Fruit fly (Drosophila melanogaster) whole organism, embryonic: ENCODE measurements around the gene IntS2.

Source experiments
- Asciz ChIP-seq: fragments of 200-800 bp; sonication (Bioruptor generic); optimal IDR thresholded peaks from 2 replicates; lab custom pipeline; 2017; ENCODE audit warnings: missing biosample characterization, mild to moderate bottlenecking, missing genetic modification characterization, missing genetic modification reagents
- Awh ChIP-seq: fragments of 200-800 bp; sonication (Bioruptor generic); IDR thresholded peaks from 2 replicates; pipeline ENCODE4, ENCODE4 v1.3.6; 2022; ENCODE audit warnings: missing biosample characterization, missing genetic modification characterization
- CG10274 ChIP-seq: fragments of 200-800 bp; sonication (Bioruptor generic); optimal IDR thresholded peaks from 3 replicates; lab custom pipeline; 2017; ENCODE audit warnings: missing biosample characterization, mild to moderate bottlenecking, missing genetic modification characterization
- CG10366 ChIP-seq: fragments of 200-800 bp; sonication (Bioruptor generic); IDR thresholded peaks from 2 replicates; pipeline ENCODE4 v1.3.6; 2022; ENCODE audit warnings: missing biosample characterization, missing genetic modification characterization
- CG10565 ChIP-seq: fragments of 200-800 bp; sonication (Bioruptor generic); optimal IDR thresholded peaks from 3 replicates; lab custom pipeline; 2016; ENCODE audit warnings: missing biosample characterization, mild to moderate bottlenecking, missing genetic modification characterization
- CG13624 ChIP-seq: fragments of 200-800 bp; sonication (Bioruptor generic); optimal IDR thresholded peaks from 2 replicates; lab custom pipeline; 2016; ENCODE audit warnings: missing biosample characterization, missing genetic modification characterization
- CG15601 ChIP-seq: fragments of 200-800 bp; sonication (Bioruptor generic); optimal IDR thresholded peaks from 3 replicates; lab custom pipeline; 2019; ENCODE audit warnings: missing biosample characterization, mild to moderate bottlenecking, missing genetic modification characterization, moderate library complexity
- CG17385 ChIP-seq: fragments of 200-800 bp; sonication (Bioruptor generic); optimal IDR thresholded peaks from 3 replicates; lab custom pipeline; 2018; ENCODE audit warnings: missing biosample characterization, mild to moderate bottlenecking, missing genetic modification characterization
- CG18011 ChIP-seq: fragments of 200-800 bp; sonication (Bioruptor generic); optimal IDR thresholded peaks from 2 replicates; lab custom pipeline; 2017; ENCODE audit warnings: missing biosample characterization, missing genetic modification characterization, mild to moderate bottlenecking, moderate library complexity, missing genotype
- CG30431 ChIP-seq: fragments of 200-800 bp; sonication (Bioruptor generic); optimal IDR thresholded peaks from 2 replicates; lab custom pipeline; 2017; ENCODE audit warnings: missing biosample characterization, missing genetic modification characterization
- CG3281 ChIP-seq: fragments of 200-800 bp; sonication (Bioruptor generic); optimal IDR thresholded peaks from 3 replicates; lab custom pipeline; 2017; ENCODE audit warnings: missing biosample characterization, mild to moderate bottlenecking, missing genetic modification characterization
- CG42726 ChIP-seq: fragments of 200-800 bp; sonication (Bioruptor generic); IDR thresholded peaks from 2 replicates; pipeline ENCODE4 v1.3.6; 2022; ENCODE audit warnings: missing biosample characterization, missing genetic modification characterization; ENCODE audit not compliant: partially characterized antibody
- CG5953 ChIP-seq: fragments of 200-800 bp; sonication (Bioruptor generic); IDR thresholded peaks from 2 replicates; pipeline ENCODE4 v1.3.6; 2022; ENCODE audit warnings: missing biosample characterization, missing genetic modification characterization
- CG6175 ChIP-seq: fragments of 200-800 bp; sonication (Bioruptor generic); IDR thresholded peaks from 3 replicates; pipeline ENCODE4 v1.3.6; 2022; ENCODE audit warnings: missing biosample characterization, missing genetic modification characterization
- CG6683 ChIP-seq: fragments of 200-800 bp; sonication (Bioruptor generic); optimal IDR thresholded peaks from 2 replicates; lab custom pipeline; 2017; ENCODE audit warnings: missing biosample characterization, mild to moderate bottlenecking, missing genetic modification characterization, missing genetic modification reagents
- CG7556 ChIP-seq: fragments of 200-800 bp; sonication (Bioruptor generic); optimal IDR thresholded peaks from 2 replicates; lab custom pipeline; 2017; ENCODE audit warnings: missing biosample characterization, mild to moderate bottlenecking, missing genetic modification characterization
- CG8359 ChIP-seq: fragments of 200-800 bp; sonication (Bioruptor generic); optimal IDR thresholded peaks from 2 replicates; lab custom pipeline; 2017; ENCODE audit warnings: missing biosample characterization, mild to moderate bottlenecking, missing genetic modification characterization, borderline replicate concordance
- CG8388 ChIP-seq: fragments of 200-800 bp; sonication (Bioruptor generic); optimal IDR thresholded peaks from 2 replicates; lab custom pipeline; 2019; ENCODE audit warnings: missing biosample characterization, mild to moderate bottlenecking, missing genetic modification characterization, moderate library complexity
- Camta ChIP-seq: fragments of 200-800 bp; sonication (Bioruptor generic); optimal IDR thresholded peaks from 2 replicates; lab custom pipeline; 2016; ENCODE audit warnings: missing biosample characterization, missing genetic modification characterization
- CkIIα-i1 ChIP-seq: fragments of 200-800 bp; sonication (Bioruptor generic); IDR thresholded peaks from 2 replicates; pipeline ENCODE4 v1.3.6; 2022; ENCODE audit warnings: missing biosample characterization, missing genetic modification characterization
- Drgx ChIP-seq: fragments of 200-800 bp; sonication (Bioruptor generic); IDR thresholded peaks from 2 replicates; pipeline ENCODE4 v1.3.6; 2022; ENCODE audit warnings: missing biosample characterization, missing genetic modification characterization
- Elba2 ChIP-seq: fragments of 200-800 bp; sonication (Bioruptor generic); optimal IDR thresholded peaks from 3 replicates; lab custom pipeline; 2016; ENCODE audit warnings: missing biosample characterization, missing genetic modification characterization
- Ets97D ChIP-seq: fragments of 200-800 bp; sonication (Bioruptor generic); optimal IDR thresholded peaks from 3 replicates; lab custom pipeline; 2016; ENCODE audit warnings: missing biosample characterization, missing genetic modification characterization
- HLH3B ChIP-seq: fragments of 200-800 bp; sonication (Bioruptor generic); IDR thresholded peaks from 2 replicates; pipeline ENCODE4 v1.3.6; 2022; ENCODE audit warnings: missing biosample characterization, missing genetic modification characterization
- HLH4C ChIP-seq: fragments of 200-800 bp; sonication (Bioruptor generic); IDR thresholded peaks from 3 replicates; pipeline ENCODE4 v1.3.6; 2022; ENCODE audit warnings: missing biosample characterization, missing genetic modification characterization; ENCODE audit not compliant: partially characterized antibody
- HmgD ChIP-seq: fragments of 200-800 bp; sonication (Bioruptor generic); optimal IDR thresholded peaks from 3 replicates; lab custom pipeline; 2016; ENCODE audit warnings: missing biosample characterization, missing genetic modification characterization
- MTF-1 ChIP-seq: fragments of 200-800 bp; sonication (Bioruptor generic); optimal IDR thresholded peaks from 2 replicates; lab custom pipeline; 2018; ENCODE audit warnings: missing biosample characterization, mild to moderate bottlenecking, missing genetic modification characterization, borderline replicate concordance
- Max ChIP-seq: fragments of 200-800 bp; sonication (Bioruptor generic); optimal IDR thresholded peaks from 2 replicates; lab custom pipeline; 2016; ENCODE audit warnings: missing biosample characterization, mild to moderate bottlenecking, missing genetic modification characterization
- NFAT ChIP-seq: fragments of 200-800 bp; sonication (Bioruptor generic); IDR thresholded peaks from 2 replicates; pipeline ENCODE4 v1.3.6; 2022; ENCODE audit warnings: missing biosample characterization, missing genetic modification characterization
- Sox100B ChIP-seq: fragments of 200-800 bp; sonication (Bioruptor generic); optimal IDR thresholded peaks from 3 replicates; lab custom pipeline; 2018; ENCODE audit warnings: missing biosample characterization, mild to moderate bottlenecking, missing genetic modification characterization
- ato ChIP-seq: fragments of 200-800 bp; sonication (Bioruptor generic); IDR thresholded peaks from 2 replicates; pipeline ENCODE4 v1.3.6; 2022; ENCODE audit warnings: missing biosample characterization, missing genetic modification characterization; ENCODE audit not compliant: partially characterized antibody
- bbx ChIP-seq: fragments of 200-800 bp; sonication (Bioruptor generic); IDR thresholded peaks from 2 replicates; pipeline ENCODE4 v1.3.6; 2022; ENCODE audit warnings: missing biosample characterization, missing genetic modification characterization; ENCODE audit not compliant: partially characterized antibody
- chn ChIP-seq: fragments of 200-800 bp; sonication (Bioruptor generic); optimal IDR thresholded peaks from 2 replicates; lab custom pipeline; 2016; ENCODE audit warnings: missing biosample characterization, missing genetic modification characterization
- crp ChIP-seq, 2 experiments: fragments of 200-800 bp; sonication (Bioruptor generic); optimal IDR thresholded peaks; 2 replicates in 1 of 2; 3 replicates in 1 of 2; lab custom pipeline; 2017; ENCODE audit warnings: missing biosample characterization in 2 of 2, missing genetic modification characterization in 2 of 2, mild to moderate bottlenecking in 1 of 2, moderate library complexity in 1 of 2
- fd3F ChIP-seq: fragments of 200-800 bp; sonication (Bioruptor generic); optimal IDR thresholded peaks from 2 replicates; lab custom pipeline; 2018; ENCODE audit warnings: missing biosample characterization, mild to moderate bottlenecking, missing genetic modification characterization, moderate library complexity
- lilli ChIP-seq: fragments of 200-800 bp; sonication (Bioruptor generic); optimal IDR thresholded peaks from 3 replicates; lab custom pipeline; 2016; ENCODE audit warnings: missing biosample characterization, missing genetic modification characterization
- mam ChIP-seq: fragments of 200-800 bp; sonication (Bioruptor generic); optimal IDR thresholded peaks from 3 replicates; lab custom pipeline; 2016; ENCODE audit warnings: missing biosample characterization, missing genetic modification characterization
- onecut ChIP-seq: fragments of 200-800 bp; sonication (Bioruptor generic); IDR thresholded peaks from 2 replicates; pipeline ENCODE4 v1.3.6; 2022; ENCODE audit warnings: missing biosample characterization, missing genetic modification characterization
- pfk ChIP-seq: fragments of 200-800 bp; sonication (Bioruptor generic); optimal IDR thresholded peaks from 2 replicates; lab custom pipeline; 2018; ENCODE audit warnings: missing biosample characterization, mild to moderate bottlenecking, missing genetic modification characterization, moderate library complexity
- psq ChIP-seq: fragments of 200-800 bp; sonication (Bioruptor generic); optimal IDR thresholded peaks from 2 replicates; lab custom pipeline; 2017; ENCODE audit warnings: missing biosample characterization, missing genetic modification characterization
- repo ChIP-seq: fragments of 200-800 bp; sonication (Bioruptor generic); optimal IDR thresholded peaks from 2 replicates; lab custom pipeline; 2016; ENCODE audit warnings: missing biosample characterization, missing genetic modification characterization
- sd ChIP-seq: fragments of 200-800 bp; sonication (Bioruptor generic); optimal IDR thresholded peaks from 3 replicates; lab custom pipeline; 2018; ENCODE audit warnings: missing biosample characterization, mild to moderate bottlenecking, missing genetic modification characterization, moderate library complexity
- slp2 ChIP-seq: fragments of 200-800 bp; sonication (Bioruptor generic); optimal IDR thresholded peaks from 2 replicates; lab custom pipeline; 2016; ENCODE audit warnings: missing biosample characterization, missing genetic modification characterization
- sob ChIP-seq: fragments of 200-800 bp; sonication (Bioruptor generic); IDR thresholded peaks from 2 replicates; pipeline ENCODE4 v1.3.6; 2022; ENCODE audit warnings: missing biosample characterization, missing genetic modification characterization
- sqz ChIP-seq: fragments of 200-800 bp; sonication (Bioruptor generic); optimal IDR thresholded peaks from 3 replicates; lab custom pipeline; 2018; ENCODE audit warnings: missing biosample characterization, mild to moderate bottlenecking, missing genetic modification characterization
- tgo ChIP-seq: fragments of 200-800 bp; sonication (Bioruptor generic); IDR thresholded peaks from 3 replicates; pipeline ENCODE4 v1.3.6; 2022; ENCODE audit warnings: missing biosample characterization, missing genetic modification characterization
- tna ChIP-seq: fragments of 200-800 bp; sonication (Bioruptor generic); IDR thresholded peaks from 2 replicates; pipeline ENCODE4 v1.3.6; 2022; ENCODE audit warnings: missing biosample characterization, missing genetic modification characterization; ENCODE audit not compliant: partially characterized antibody
- tx ChIP-seq: fragments of 200-800 bp; sonication (Bioruptor generic); optimal IDR thresholded peaks from 2 replicates; lab custom pipeline; 2016; ENCODE audit warnings: missing biosample characterization, missing genetic modification characterization
- unc-4 ChIP-seq: fragments of 200-800 bp; sonication (Bioruptor generic); IDR thresholded peaks from 2 replicates; pipeline ENCODE4 v1.3.6; 2022; ENCODE audit warnings: missing biosample characterization, missing genetic modification characterization; ENCODE audit not compliant: partially characterized antibody

The IntS2 gene

DNA sequence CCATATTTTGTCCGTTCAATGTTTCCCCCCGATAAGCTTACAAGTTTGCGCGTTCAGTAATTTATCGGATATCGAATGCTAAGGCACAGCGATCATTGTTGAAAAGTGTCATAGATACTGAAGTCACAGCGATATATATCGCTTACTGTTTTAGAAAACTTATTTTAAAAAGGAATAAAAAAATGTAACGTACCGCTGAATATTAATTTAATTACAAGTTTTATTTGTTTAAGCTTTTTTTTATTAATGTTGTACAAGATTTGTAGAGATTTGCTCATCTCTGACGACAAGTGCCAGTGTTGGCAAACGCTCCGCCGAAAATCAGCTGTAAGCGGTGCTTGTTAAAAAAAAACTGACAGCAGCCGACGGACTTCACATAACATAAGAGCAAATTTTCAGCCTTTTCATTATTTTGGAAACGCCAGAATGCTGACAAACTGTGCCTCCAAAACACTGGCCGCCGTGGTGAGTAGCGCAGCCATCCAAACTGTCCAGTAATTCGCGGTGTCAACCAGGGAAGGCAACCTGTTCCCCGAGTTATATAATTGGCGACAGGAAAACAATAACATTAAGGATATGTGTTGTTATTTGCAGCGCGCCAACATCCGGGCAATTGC lies 24.5 kb downstream of the IntS2 start, which contains the start of the genes corolla and ND-24 (continued):
- TF ChIP-seq mam (GFP tag; lab: Kevin White, UChicago) (peak; percentile 82), sob (GFP tag; lab: Robert Waterston, UW) (peak; percentile 93), Elba2 (GFP tag; lab: Kevin White, UChicago) (peak; percentile 47), CG3281 (peak; percentile 67), sd (tag; lab: Kevin White, UChicago) (no peak), CkIIα-i1 (GFP tag; lab: Robert Waterston, UW) (0 out of 2 replicates have a peak, but pooled peaks have one; percentile 13), Awh (peak; percentile 86), HmgD (no peak), CG7556 (GFP tag; lab: Kevin White, UChicago) (peak; percentile 72), CG10366 (GFP tag; lab: Robert Waterston, UW) (peak; percentile 90), MTF-1 (no peak), CG8388 (peak; percentile 75), CG6175 (GFP tag; lab: Robert Waterston, UW) (peak; percentile 40; the same call in 1 of the 3 replicates), Drgx (peak; percentile 72), CG13624 (GFP tag; lab: Kevin White, UChicago) (peak; percentile 88), pfk (GFP tag; lab: Kevin White, UChicago) (no peak), CG10274 (no peak), ato (GFP tag; lab: Robert Waterston, UW) (peak; percentile 49), CG8359 (GFP tag; lab: Kevin White, UChicago) (no peak), bbx (GFP tag; lab: Robert Waterston, UW) (peak; percentile 81), CG17385 (GFP tag; lab: Kevin White, UChicago) (peak; percentile 75), CG30431 (GFP tag; lab: Kevin White, UChicago) (peak; percentile 47), CG15601 (peak; percentile 80), CG5953 (GFP tag; lab: Robert Waterston, UW) (peak; percentile 69), tgo (GFP tag; lab: Robert Waterston, UW) (peak; percentile 91), fd3F (GFP tag; lab: Kevin White, UChicago) (peak; percentile 65), Camta (GFP tag; lab: Kevin White, UChicago) (peak; percentile 85), CG18011 (peak; percentile 70), HLH3B (peak; percentile 87), CG10565 (GFP tag; lab: Kevin White, UChicago) (peak; percentile 1), CG6683 (peak; percentile 54), lilli (GFP tag; lab: Kevin White, UChicago) (peak; percentile 93), chn (GFP tag; lab: Kevin White, UChicago) (peak; percentile 86), CG42726 (GFP tag; lab: Robert Waterston, UW) (peak; percentile 74), psq (GFP tag; lab: Kevin White, UChicago) (peak; percentile 55), unc-4 (GFP tag; lab: Robert Waterston, UW) (peak; percentile 92), onecut (GFP tag; lab: Robert Waterston, UW) (peak; percentile 40; the same call in 1 of the 2 replicates), tna (peak; percentile 60; the same call in 1 of the 2 replicates), crp (GFP tag; optimal IDR thresholded peaks at IDR 0.05; lab: Kevin White, UChicago) (peak; percentile 72 to 93), slp2 (GFP tag; lab: Kevin White, UChicago) (peak; percentile 78), Ets97D (peak; percentile 81), tx (GFP tag; lab: Kevin White, UChicago) (peak; percentile 79), Sox100B (peak; percentile 68), sqz (GFP tag; lab: Kevin White, UChicago) (peak; percentile 96), Asciz (GFP tag; lab: Kevin White, UChicago) (no peak), repo (peak; percentile 51), HLH4C (GFP tag; lab: Robert Waterston, UW) (peak; percentile 88), Max (peak; percentile 85), NFAT (GFP tag; lab: Robert Waterston, UW) (peak; percentile 81)
